Fruit fly (Drosophila melanogaster): ENCODE results near the gene CG12605.

Gene CG12605

DNA sequence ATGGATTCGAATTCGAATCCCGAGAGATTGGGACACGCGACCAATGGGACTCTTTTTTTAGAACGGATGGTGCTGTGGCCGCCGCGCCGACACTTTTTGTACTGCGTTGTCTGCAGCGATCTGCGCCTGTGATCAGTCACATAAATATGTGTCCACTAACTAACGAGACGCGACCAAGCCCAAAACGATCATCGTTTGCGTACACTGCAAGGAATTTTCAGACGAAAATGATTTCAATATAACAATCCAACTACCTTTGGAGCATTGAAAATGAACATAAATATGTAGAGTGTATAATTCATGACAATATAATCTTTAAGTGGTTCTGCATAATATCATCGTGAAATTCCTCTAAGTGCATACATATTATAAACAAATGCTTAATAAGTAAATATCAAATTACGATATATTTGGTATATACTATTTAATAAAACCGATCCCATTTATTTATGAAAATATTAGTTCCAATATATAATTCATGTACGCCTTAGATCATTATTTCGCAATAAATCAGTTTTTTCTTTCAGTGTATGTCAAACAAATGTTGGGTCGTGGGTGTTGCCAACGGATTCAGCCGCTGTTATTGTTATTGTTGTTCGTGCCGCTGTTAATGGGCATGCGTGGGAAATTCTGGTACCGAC lies 28.9 kb downstream of the CG12605 start, which contains the start of gene Eip63F-1 (continued):
- TF ChIP-seq CG14014 (GFP tag; IDR thresholded peaks at IDR 0.05) (peak; percentile 29; the same call in 1 of the 2 replicates), CG7556 (GFP tag; optimal IDR thresholded peaks at IDR 0.05) (peak; percentile 68), row (GFP tag; IDR thresholded peaks at IDR 0.05) (peak; percentile 66), Lim3 (GFP tag; IDR thresholded peaks at IDR 0.05) (0 out of 2 replicates have a peak, but pooled peaks have one; percentile 18), CG4424 (GFP tag; optimal IDR thresholded peaks at IDR 0.05) (peak; percentile 72), CG17328 (GFP tag; IDR thresholded peaks at IDR 0.05) (peak; percentile 44; the same call in 1 of the 2 replicates), lmd (GFP tag; IDR thresholded peaks at IDR 0.05) (peak; percentile 72), hkb (optimal IDR thresholded peaks at IDR 0.05) (no peak), hkb (GFP tag; IDR thresholded peaks at IDR 0.05) (0 out of 2 replicates have a peak, but pooled peaks have one; percentile 9), Ssrp (tag; optimal IDR thresholded peaks at IDR 0.05) (peak; percentile 71), CG1792 (GFP tag; optimal IDR thresholded peaks at IDR 0.05) (peak; percentile 2), Trl (optimal IDR thresholded peaks at IDR 0.05) (no peak), Trl (GFP tag; optimal IDR thresholded peaks at IDR 0.05) (no peak), kni (GFP tag; optimal IDR thresholded peaks at IDR 0.05) (no peak), phol (tag; optimal IDR thresholded peaks at IDR 0.05) (peak; percentile 78), Sry-δ (GFP tag; optimal IDR thresholded peaks at IDR 0.05) (peak; percentile 5), Xbp1 (GFP tag; optimal IDR thresholded peaks at IDR 0.05) (peak; percentile 63), Six4 (GFP tag; optimal IDR thresholded peaks at IDR 0.05) (peak; percentile 22), ara (GFP tag; IDR thresholded peaks at IDR 0.05) (no peak), CG8388 (GFP tag; optimal IDR thresholded peaks at IDR 0.05) (peak; percentile 45), CG32767 (GFP tag; IDR thresholded peaks at IDR 0.05) (peak; percentile 24; the same call in 1 of the 2 replicates), CG6254 (GFP tag; optimal IDR thresholded peaks at IDR 0.05) (peak; percentile 28), slou (GFP tag; optimal IDR thresholded peaks at IDR 0.05) (no peak), grau (tag; optimal IDR thresholded peaks at IDR 0.05) (peak; percentile 79), CG17829 (tag; optimal IDR thresholded peaks at IDR 0.05) (peak; percentile 48), caup (GFP tag; optimal IDR thresholded peaks at IDR 0.05; ENCODE audit: severe bottlenecking) (peak; percentile 36), toy (GFP tag; IDR thresholded peaks at IDR 0.05) (no peak), gsb-n (tag; optimal IDR thresholded peaks at IDR 0.05) (peak; percentile 8), Atf6 (GFP tag; IDR thresholded peaks at IDR 0.05) (peak; percentile 67), jumu (GFP tag; optimal IDR thresholded peaks at IDR 0.05) (no peak), CG8281 (tag; optimal IDR thresholded peaks at IDR 0.05) (peak; percentile 38), Xrp1 (GFP tag; IDR thresholded peaks at IDR 0.05) (peak; percentile 19; the same call in 1 of the 2 replicates), CG2875 (GFP tag; optimal IDR thresholded peaks at IDR 0.05) (no peak), CG8359 (GFP tag; optimal IDR thresholded peaks at IDR 0.05; ENCODE audit: borderline replicate concordance) (no peak), Dek (tag; optimal IDR thresholded peaks at IDR 0.05) (peak; percentile 28), ase (GFP tag; IDR thresholded peaks at IDR 0.05) (0 out of 3 replicates have a peak, but pooled peaks have one; percentile 13), Sox100B (GFP tag; optimal IDR thresholded peaks at IDR 0.05) (peak; percentile 85), nerfin-1 (tag; optimal IDR thresholded peaks at IDR 0.05) (peak; percentile 56), Rx (GFP tag; IDR thresholded peaks at IDR 0.05) (no peak), fd3F (GFP tag; optimal IDR thresholded peaks at IDR 0.05) (peak; percentile 56), sr (GFP tag; IDR thresholded peaks at IDR 0.05) (peak; percentile 76), CG7372 (GFP tag; IDR thresholded peaks at IDR 0.05) (0 out of 2 replicates have a peak, but pooled peaks have one; percentile 16), sug (tag; optimal IDR thresholded peaks at IDR 0.05) (peak; percentile 63), tin (GFP tag; optimal IDR thresholded peaks at IDR 0.05) (peak; percentile 55), CG4820 (GFP tag; optimal IDR thresholded peaks at IDR 0.05) (peak; percentile 35), Fer3 (tag; optimal IDR thresholded peaks at IDR 0.05) (peak; percentile 61), wek (GFP tag; optimal IDR thresholded peaks at IDR 0.05) (no peak), tap (tag; optimal IDR thresholded peaks at IDR 0.05) (peak; percentile 68), CG10979 (tag; optimal IDR thresholded peaks at IDR 0.05) (peak; percentile 66), Blimp-1 (GFP tag; optimal IDR thresholded peaks at IDR 0.05) (peak; percentile 66)
